Fruit fly (Drosophila melanogaster) whole organism, embryonic: Measurements from ENCODE around the gene CG31855.

Source experiments
- ATbp ChIP-seq: fragments of 200-800 bp; sonication (Bioruptor generic); optimal IDR thresholded peaks from 2 replicates; lab custom pipeline; 2017; ENCODE audit warnings: missing biosample characterization, mild to moderate bottlenecking, missing genetic modification characterization, missing genetic modification reagents
- Blimp-1 ChIP-seq: fragments of 200-800 bp; sonication (Bioruptor generic); optimal IDR thresholded peaks from 3 replicates; lab custom pipeline; 2018; ENCODE audit warnings: missing biosample characterization, missing genetic modification characterization, mild to moderate bottlenecking, moderate library complexity, missing genetic modification reagents
- CG10366 ChIP-seq: fragments of 200-800 bp; sonication (Bioruptor generic); IDR thresholded peaks from 2 replicates; pipeline ENCODE4 v1.3.6; 2022; ENCODE audit warnings: missing biosample characterization, missing genetic modification characterization
- CG10462 ChIP-seq: fragments of 200-800 bp; sonication (Bioruptor generic); optimal IDR thresholded peaks from 2 replicates; lab custom pipeline; 2016; ENCODE audit warnings: missing biosample characterization, missing genetic modification characterization
- CG1233 ChIP-seq: fragments of 200-800 bp; sonication (Bioruptor generic); optimal IDR thresholded peaks from 4 replicates; lab custom pipeline; 2018; ENCODE audit warnings: missing biosample characterization, mild to moderate bottlenecking, missing genetic modification characterization
- CG15514 ChIP-seq: fragments of 200-800 bp; sonication (Bioruptor generic); optimal IDR thresholded peaks from 3 replicates; lab custom pipeline; 2017; ENCODE audit warnings: missing biosample characterization, missing genetic modification characterization, mild to moderate bottlenecking, moderate library complexity, missing genetic modification reagents
- CG15601 ChIP-seq: fragments of 200-800 bp; sonication (Bioruptor generic); optimal IDR thresholded peaks from 3 replicates; lab custom pipeline; 2019; ENCODE audit warnings: missing biosample characterization, mild to moderate bottlenecking, missing genetic modification characterization, moderate library complexity
- CG30020 ChIP-seq: fragments of 200-800 bp; optimal IDR thresholded peaks from 2 replicates; lab custom pipeline; 2019; ENCODE audit warnings: missing biosample characterization, mild to moderate bottlenecking, missing genetic modification characterization, moderate library complexity
- CG3281 ChIP-seq: fragments of 200-800 bp; sonication (Bioruptor generic); optimal IDR thresholded peaks from 3 replicates; lab custom pipeline; 2017; ENCODE audit warnings: missing biosample characterization, mild to moderate bottlenecking, missing genetic modification characterization
- CG3407 ChIP-seq: fragments of 200-800 bp; sonication (Bioruptor generic); optimal IDR thresholded peaks from 2 replicates; lab custom pipeline; 2018; ENCODE audit warnings: missing biosample characterization, mild to moderate bottlenecking, missing genetic modification characterization
- CG3847 ChIP-seq: fragments of 200-800 bp; sonication (Bioruptor generic); IDR thresholded peaks from 2 replicates; pipeline ENCODE4 v1.3.6; 2022; ENCODE audit warnings: missing biosample characterization, missing genetic modification characterization
- CG6254 ChIP-seq: fragments of 200-800 bp; sonication (Bioruptor generic); optimal IDR thresholded peaks from 3 replicates; lab custom pipeline; 2017; ENCODE audit warnings: mild to moderate bottlenecking, missing biosample characterization, missing genetic modification reagents, missing genetic modification characterization
- CG7839 ChIP-seq: fragments of 200-800 bp; sonication (Bioruptor generic); optimal IDR thresholded peaks from 3 replicates; lab custom pipeline; 2018; ENCODE audit warnings: missing biosample characterization, mild to moderate bottlenecking, missing genetic modification characterization, moderate library complexity
- CG8359 ChIP-seq: fragments of 200-800 bp; sonication (Bioruptor generic); optimal IDR thresholded peaks from 2 replicates; lab custom pipeline; 2017; ENCODE audit warnings: missing biosample characterization, mild to moderate bottlenecking, missing genetic modification characterization, borderline replicate concordance
- CG8478 ChIP-seq: fragments of >200 bp; optimal IDR thresholded peaks from 2 replicates; lab custom pipeline; 2018
- D19B ChIP-seq: fragments of 200-800 bp; sonication (Bioruptor generic); optimal IDR thresholded peaks from 2 replicates; lab custom pipeline; 2017; ENCODE audit warnings: missing biosample characterization, mild to moderate bottlenecking, missing genetic modification characterization
- Dp ChIP-seq: fragments of 200-800 bp; sonication (Bioruptor generic); optimal IDR thresholded peaks from 2 replicates; lab custom pipeline; 2018; ENCODE audit warnings: missing biosample characterization, mild to moderate bottlenecking, missing genetic modification characterization, moderate library complexity
- ERR ChIP-seq: fragments of 200-800 bp; sonication (Bioruptor generic); optimal IDR thresholded peaks from 2 replicates; lab custom pipeline; 2016; ENCODE audit warnings: missing biosample characterization, missing genetic modification characterization
- Eip74EF ChIP-seq, 2 experiments: fragments of 200-800 bp in 1 of 2; fragments of >200 bp in 1 of 2; sonication (Bioruptor generic) in 1 of 2; optimal IDR thresholded peaks; 2 replicates each; lab custom pipeline; 2017 to 2019; ENCODE audit warnings: missing biosample characterization in 2 of 2, missing genetic modification characterization in 2 of 2, mild to moderate bottlenecking in 1 of 2, moderate library complexity in 1 of 2
- Elba2 ChIP-seq: fragments of 200-800 bp; sonication (Bioruptor generic); optimal IDR thresholded peaks from 3 replicates; lab custom pipeline; 2016; ENCODE audit warnings: missing biosample characterization, missing genetic modification characterization
- Hr78 ChIP-seq, 2 experiments: fragments of 200-800 bp in 1 of 2; fragments of >200 bp in 1 of 2; sonication (Bioruptor generic) in 1 of 2; optimal IDR thresholded peaks; 2 replicates each; lab custom pipeline; 2017 to 2019; ENCODE audit warnings: missing biosample characterization in 2 of 2, missing genetic modification characterization in 2 of 2, mild to moderate bottlenecking in 1 of 2, moderate library complexity in 1 of 2
- Lim3 ChIP-seq: fragments of 200-800 bp; sonication (Bioruptor generic); IDR thresholded peaks from 2 replicates; pipeline ENCODE4 v1.3.6; 2022; ENCODE audit warnings: missing biosample characterization, missing genetic modification characterization
- MBD-R2 ChIP-seq: fragments of 200-800 bp; sonication (Bioruptor generic); IDR thresholded peaks from 2 replicates; pipeline ENCODE4 v1.3.6; 2022; ENCODE audit warnings: missing biosample characterization, missing genetic modification characterization
- Mrtf ChIP-seq: fragments of 200-800 bp; sonication (Bioruptor generic); IDR thresholded peaks from 3 replicates; pipeline ENCODE4 v1.3.6; 2022; ENCODE audit warnings: missing biosample characterization, missing genetic modification characterization
- NC2α ChIP-seq: fragments of 200-800 bp; sonication (Bioruptor generic); optimal IDR thresholded peaks from 2 replicates; lab custom pipeline; 2016; ENCODE audit warnings: missing biosample characterization, missing genetic modification characterization
- Neu2 ChIP-seq: fragments of 200-800 bp; sonication (Bioruptor generic); optimal IDR thresholded peaks from 3 replicates; lab custom pipeline; 2016; ENCODE audit warnings: missing biosample characterization, missing genetic modification characterization, borderline replicate concordance
- Six4 ChIP-seq: fragments of 200-800 bp; sonication (Bioruptor generic); optimal IDR thresholded peaks from 2 replicates; lab custom pipeline; 2016; ENCODE audit warnings: missing biosample characterization, missing genetic modification characterization
- Sry-δ ChIP-seq: fragments of 200-800 bp; sonication (Bioruptor generic); optimal IDR thresholded peaks from 2 replicates; lab custom pipeline; 2016; ENCODE audit warnings: missing biosample characterization, missing genetic modification characterization
- Taf1 ChIP-seq: fragments of 200-800 bp; sonication (Bioruptor generic); IDR thresholded peaks from 2 replicates; pipeline ENCODE4 v1.3.6; 2022; ENCODE audit warnings: missing biosample characterization, missing genetic modification characterization
- ase ChIP-seq: fragments of 200-800 bp; sonication (Bioruptor generic); IDR thresholded peaks from 3 replicates; pipeline ENCODE4 v1.3.6; 2022; ENCODE audit warnings: missing biosample characterization, missing genetic modification characterization
- btn ChIP-seq: fragments of 200-800 bp; sonication (Bioruptor generic); optimal IDR thresholded peaks from 2 replicates; lab custom pipeline; 2016; ENCODE audit warnings: missing biosample characterization, missing genetic modification characterization
- croc ChIP-seq: fragments of 200-800 bp; sonication (Bioruptor generic); conservative IDR thresholded peaks from 3 replicates; pipeline ENCODE4 v1.3.6; 2022; ENCODE audit warnings: missing biosample characterization, missing genetic modification characterization
- esg ChIP-seq: fragments of 200-800 bp; sonication (Bioruptor generic); conservative IDR thresholded peaks from 2 replicates; pipeline ENCODE4 v1.3.6; 2022; ENCODE audit warnings: missing biosample characterization, missing genetic modification characterization
- ftz-f1 ChIP-seq: fragments of 200-800 bp; sonication (Bioruptor generic); optimal IDR thresholded peaks from 2 replicates; lab custom pipeline; 2016; ENCODE audit warnings: missing biosample characterization, missing genetic modification characterization
- gcm ChIP-seq: fragments of 200-800 bp; sonication (Bioruptor generic); optimal IDR thresholded peaks from 2 replicates; lab custom pipeline; 2019; ENCODE audit warnings: missing biosample characterization, mild to moderate bottlenecking, missing genetic modification characterization, moderate library complexity
- gem ChIP-seq: fragments of 200-800 bp; sonication (Bioruptor generic); optimal IDR thresholded peaks from 2 replicates; lab custom pipeline; 2019; ENCODE audit warnings: missing biosample characterization, mild to moderate bottlenecking, missing genetic modification characterization, moderate library complexity
- gsb ChIP-seq: fragments of 200-800 bp; sonication (Bioruptor generic); IDR thresholded peaks from 2 replicates; pipeline ENCODE4 v1.3.6; 2022; ENCODE audit warnings: missing biosample characterization, missing genetic modification characterization
- her ChIP-seq: fragments of 200-800 bp; sonication (Bioruptor generic); optimal IDR thresholded peaks from 2 replicates; lab custom pipeline; 2016; ENCODE audit warnings: missing biosample characterization, missing genetic modification characterization
- insv ChIP-seq, 2 experiments: fragments of 200-800 bp; sonication (Bioruptor generic); optimal IDR thresholded peaks; 3 replicates each; lab custom pipeline; 2016 to 2018; ENCODE audit warnings: missing biosample characterization in 2 of 2, missing genetic modification characterization in 2 of 2
- jigr1 ChIP-seq: fragments of 200-800 bp; sonication (Bioruptor generic); IDR thresholded peaks from 3 replicates; pipeline ENCODE4 v1.3.6; 2022; ENCODE audit warnings: missing biosample characterization, missing genetic modification characterization
- jumu ChIP-seq: fragments of 200-800 bp; sonication (Bioruptor generic); optimal IDR thresholded peaks from 3 replicates; lab custom pipeline; 2016; ENCODE audit warnings: missing biosample characterization, missing genetic modification characterization
- kah ChIP-seq: fragments of 200-800 bp; sonication (Bioruptor generic); optimal IDR thresholded peaks from 2 replicates; lab custom pipeline; 2018; ENCODE audit warnings: missing biosample characterization, mild to moderate bottlenecking, missing genetic modification characterization
- nom ChIP-seq: fragments of 200-800 bp; sonication (Bioruptor generic); optimal IDR thresholded peaks from 2 replicates; lab custom pipeline; 2017; ENCODE audit warnings: missing biosample characterization, missing genetic modification characterization, mild to moderate bottlenecking, moderate library complexity, missing genetic modification reagents
- oc ChIP-seq: fragments of 200-800 bp; sonication (Bioruptor generic); optimal IDR thresholded peaks from 2 replicates; lab custom pipeline; 2018; ENCODE audit warnings: missing biosample characterization, mild to moderate bottlenecking, missing genetic modification characterization, moderate library complexity
- odd ChIP-seq: fragments of 200-800 bp; sonication (Bioruptor generic); optimal IDR thresholded peaks from 2 replicates; lab custom pipeline; 2017; ENCODE audit warnings: missing biosample characterization, mild to moderate bottlenecking, missing genetic modification characterization
- otp ChIP-seq: fragments of 200-800 bp; sonication (Bioruptor generic); IDR thresholded peaks from 3 replicates; pipeline ENCODE4, ENCODE4 v1.3.6; 2022; ENCODE audit warnings: missing biosample characterization, missing genetic modification characterization
- rib ChIP-seq: fragments of 200-800 bp; sonication (Bioruptor generic); IDR thresholded peaks from 2 replicates; pipeline ENCODE4 v1.3.6; 2022; ENCODE audit warnings: missing biosample characterization, missing genetic modification characterization
- row ChIP-seq: fragments of 200-800 bp; sonication (Bioruptor generic); IDR thresholded peaks from 3 replicates; pipeline ENCODE4 v1.3.6; 2022; ENCODE audit warnings: missing biosample characterization, missing genetic modification characterization
- sisA ChIP-seq: fragments of 200-800 bp; sonication (Bioruptor generic); IDR thresholded peaks from 2 replicates; pipeline ENCODE4 v1.3.6; 2022; ENCODE audit warnings: missing biosample characterization, missing genetic modification characterization
- sob ChIP-seq: fragments of 200-800 bp; sonication (Bioruptor generic); IDR thresholded peaks from 2 replicates; pipeline ENCODE4 v1.3.6; 2022; ENCODE audit warnings: missing biosample characterization, missing genetic modification characterization
- tx ChIP-seq: fragments of 200-800 bp; sonication (Bioruptor generic); optimal IDR thresholded peaks from 2 replicates; lab custom pipeline; 2016; ENCODE audit warnings: missing biosample characterization, missing genetic modification characterization

CG31855 gene

DNA sequence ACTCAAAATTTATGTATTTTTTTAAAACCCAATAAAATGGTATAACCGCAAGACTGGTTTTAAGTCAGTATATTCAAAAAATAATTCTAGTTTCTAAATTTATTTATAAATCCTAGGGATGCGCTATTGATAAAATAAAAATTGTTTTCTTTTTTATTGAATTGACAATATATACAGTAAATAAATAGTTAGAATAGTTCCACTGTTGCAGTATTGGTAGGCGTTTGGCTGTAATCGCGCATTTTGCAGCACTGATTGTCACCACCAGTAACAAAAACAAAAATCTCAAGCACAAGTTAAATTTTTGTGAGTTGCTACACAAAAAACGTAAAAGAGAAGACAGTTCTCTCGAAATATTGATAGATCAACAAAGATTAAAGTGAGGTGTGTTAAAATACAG is at the start of gene CG31855 (continued):
- TF ChIP-seq CG15601 (tag; lab: Kevin White, UChicago) (peak; percentile 73), CG30020 (tag; lab: Kevin White, UChicago) (peak; percentile 44), gcm (GFP tag; lab: Kevin White, UChicago) (peak; percentile 68), MBD-R2 (peak; percentile 93), jumu (GFP tag; lab: Kevin White, UChicago) (peak; percentile 62), Hr78 (GFP tag; optimal IDR thresholded peaks at IDR 0.05; lab: Kevin White, UChicago) (no peak), CG8359 (GFP tag; lab: Kevin White, UChicago) (no peak), CG3407 (peak; percentile 67), Eip74EF (GFP tag; optimal IDR thresholded peaks at IDR 0.05; lab: Kevin White, UChicago) (peak in 1 of 2 experiments; percentile 18), her (peak; percentile 73), btn (no peak), Sry-δ (GFP tag; lab: Kevin White, UChicago) (peak; percentile 35), CG3847 (peak; percentile 91), Blimp-1 (GFP tag; lab: Kevin White, UChicago) (peak; percentile 71), ERR (GFP tag; lab: Kevin White, UChicago) (peak; percentile 29), CG1233 (GFP tag; lab: Kevin White, UChicago) (peak; percentile 73), CG6254 (GFP tag; lab: Kevin White, UChicago) (peak; percentile 17), Lim3 (GFP tag; lab: Robert Waterston, UW) (no peak), Six4 (GFP tag; lab: Kevin White, UChicago) (peak; percentile 68), rib (GFP tag; lab: Robert Waterston, UW) (peak; percentile 80), CG8478 (lab: Kevin White, UChicago) (no peak), D19B (GFP tag; lab: Kevin White, UChicago) (peak; percentile 54), insv (GFP tag; optimal IDR thresholded peaks at IDR 0.05; lab: Kevin White, UChicago) (peak in 1 of 2 experiments; percentile 55), oc (tag; lab: Kevin White, UChicago) (no peak), Taf1 (peak; percentile 77), tx (GFP tag; lab: Kevin White, UChicago) (peak; percentile 68), Dp (GFP tag; lab: Kevin White, UChicago) (peak; percentile 25), nom (peak; percentile 73), NC2α (GFP tag; lab: Kevin White, UChicago) (no peak), row (GFP tag; lab: Robert Waterston, UW) (peak; percentile 95), croc (GFP tag; lab: Robert Waterston, UW) (peak; percentile 53), Mrtf (GFP tag; lab: Robert Waterston, UW) (peak; percentile 54; the same call in 2 of the 3 replicates), odd (GFP tag; lab: Kevin White, UChicago) (peak; percentile 67), ftz-f1 (GFP tag; lab: Kevin White, UChicago) (no peak), jigr1 (GFP tag; lab: Robert Waterston, UW) (no peak), sisA (GFP tag; lab: Robert Waterston, UW) (peak; percentile 82), ase (GFP tag; lab: Robert Waterston, UW) (peak; percentile 86), CG15514 (GFP tag; lab: Kevin White, UChicago) (peak; percentile 82), CG7839 (peak; percentile 82), gsb (GFP tag; lab: Robert Waterston, UW) (peak; percentile 52; the same call in 1 of the 2 replicates), CG3281 (GFP tag; lab: Kevin White, UChicago) (peak; percentile 84), CG10462 (GFP tag; lab: Kevin White, UChicago) (peak; percentile 74), gem (tag; lab: Kevin White, UChicago) (peak; percentile 85), kah (GFP tag; lab: Kevin White, UChicago) (peak; percentile 67), sob (GFP tag; lab: Robert Waterston, UW) (peak; percentile 95), CG10366 (GFP tag; lab: Robert Waterston, UW) (peak; percentile 76), Elba2 (GFP tag; lab: Kevin White, UChicago) (no peak), Neu2 (GFP tag; lab: Kevin White, UChicago) (no peak), otp (GFP tag; lab: Robert Waterston, UW) (peak; percentile 53; the same call in 1 of the 3 replicates), esg (peak; percentile 52), ATbp (GFP tag; lab: Kevin White, UChicago) (peak; percentile 61)
